Worm (Caenorhabditis elegans): ENCODE results near the gene sftb-6.

Gene sftb-6

DNA sequence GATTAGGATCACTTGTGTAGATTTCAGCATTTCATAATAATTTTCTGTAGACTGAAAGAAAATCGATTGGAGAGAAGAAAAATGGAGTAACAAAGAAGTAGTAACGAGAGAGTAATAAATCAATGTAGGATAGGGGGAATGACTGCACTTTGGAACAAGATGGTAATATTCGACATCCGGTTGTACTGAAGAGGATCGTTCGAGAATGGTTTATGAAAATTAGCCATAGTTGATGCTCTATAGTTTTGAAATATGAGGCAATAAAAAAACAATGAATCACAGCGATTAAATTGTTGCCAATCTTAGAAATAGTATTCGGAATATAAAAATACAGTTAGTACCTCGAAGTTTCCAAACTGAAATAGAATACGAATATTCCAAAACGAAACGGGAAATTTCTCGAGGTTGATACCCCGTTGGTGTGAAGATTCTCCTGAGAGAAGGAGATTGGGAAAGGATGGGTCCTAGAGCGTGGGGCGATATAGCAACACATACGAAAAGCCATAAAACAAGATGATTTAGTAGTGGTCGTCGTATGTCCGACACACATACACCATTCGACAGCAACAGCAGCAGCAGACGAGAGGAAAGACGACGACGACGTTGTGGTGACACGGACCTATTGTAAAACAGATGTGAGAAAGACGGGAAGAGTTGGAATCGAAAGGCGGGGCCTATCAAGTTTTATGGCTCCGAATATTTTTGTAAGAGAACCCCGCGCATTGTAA lies 35.5 kb downstream of the sftb-6 start, which contains the start of gene cwn-1:
Gene cwn-1, minus strand, starts transcription at position 51 of the 728 bp plus-strand sequence.
- TF ChIP-seq ceh-13 (GFP tag; optimal IDR thresholded peaks at IDR 0.05), result no peak

DNA sequence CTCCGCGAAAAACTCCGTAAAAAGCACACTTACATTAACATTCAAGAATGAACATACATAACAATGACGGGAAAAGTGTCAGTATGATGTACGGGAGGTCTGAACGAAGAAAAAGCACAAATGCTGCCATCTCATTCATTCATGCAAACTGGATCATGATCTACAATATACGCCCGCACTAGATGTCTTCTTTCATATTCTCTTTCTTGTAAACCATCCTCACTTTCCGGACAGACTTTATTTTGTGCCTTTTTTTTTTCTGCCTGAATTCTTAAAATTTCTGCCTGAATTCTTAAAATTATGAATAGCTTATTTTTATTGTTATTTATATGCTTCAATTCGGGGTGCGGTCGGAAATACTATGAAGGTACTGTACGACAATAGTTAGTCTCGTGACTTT lies 37.0 kb downstream of the sftb-6 start, which contains the start of gene K10B4.1:
Gene K10B4.1, plus strand, starts transcription at position 301 of the 400 bp plus-strand sequence.
- TF ChIP-seq ama-1 (optimal IDR thresholded peaks at IDR 0.05), result no peak
- TF ChIP-seq hnd-1 (tag; optimal IDR thresholded peaks at IDR 0.05), result no peak
- no peak for TF ChIP-seq aly-1 (tag; optimal IDR thresholded peaks at IDR 0.05)
- TF ChIP-seq pes-1 (GFP tag; IDR thresholded peaks at IDR 0.05), result no peak
- TF ChIP-seq hmbx-1 (tag; optimal IDR thresholded peaks at IDR 0.05), result no peak

DNA sequence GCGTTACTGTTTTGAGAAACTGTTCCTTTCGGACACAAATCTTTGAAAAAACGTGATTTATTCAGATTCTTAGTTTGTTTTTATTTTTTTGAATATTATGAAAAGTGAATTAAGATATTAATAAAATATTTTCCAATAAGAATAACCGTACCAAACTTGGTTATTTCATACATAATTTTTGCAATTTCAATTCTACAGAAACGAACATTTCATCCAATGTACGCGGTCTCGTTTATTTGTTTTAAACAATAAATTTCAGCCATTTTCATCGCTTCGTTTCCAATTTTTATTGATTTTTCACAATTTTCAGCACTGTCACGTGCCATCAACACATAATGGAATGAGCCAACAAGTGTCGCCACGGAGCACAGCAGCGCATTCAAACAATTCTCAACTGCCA lies 48.7 kb downstream of the sftb-6 start, which contains the start of gene T25D3.4:
Gene T25D3.4, plus strand, starts transcription at position 301 of the 400 bp plus-strand sequence.
- TF ChIP-seq tbx-37 (GFP tag; conservative IDR thresholded peaks at IDR 0.05) (no peak), tra-4 (tag; optimal IDR thresholded peaks at IDR 0.05) (no peak), hmbx-1 (tag; optimal IDR thresholded peaks at IDR 0.05) (no peak), scrt-1 (GFP tag; IDR thresholded peaks at IDR 0.05) (no peak), aly-1 (tag; optimal IDR thresholded peaks at IDR 0.05) (no peak), ceh-36 (tag; optimal IDR thresholded peaks at IDR 0.05) (no peak), ama-1 (optimal IDR thresholded peaks at IDR 0.05) (no peak)
